Fruit fly (Drosophila melanogaster) whole organism, larva: ENCODE data around the gene CG5793.

Experiments used
- noc ChIP-seq: fragments of 200-800 bp; sonication (Bioruptor generic); optimal IDR thresholded peaks from 3 replicates; lab custom pipeline; 2019; ENCODE audit warnings: missing biosample characterization, mild to moderate bottlenecking, missing genetic modification characterization, moderate library complexity

CG5793 gene

dm6 chr3R:21101453-21102214, 25.7 kb upstream of the CG5793 start, which contains the start of the genes CG7044 and Tbc1d22:
TSS of gene CG7044 (minus strand) at chr3R:21101718.
TSS of gene Tbc1d22 (plus strand) at chr3R:21102199.
- no peak for TF ChIP-seq noc (tag; lab: Kevin White, UChicago)

DNA sequence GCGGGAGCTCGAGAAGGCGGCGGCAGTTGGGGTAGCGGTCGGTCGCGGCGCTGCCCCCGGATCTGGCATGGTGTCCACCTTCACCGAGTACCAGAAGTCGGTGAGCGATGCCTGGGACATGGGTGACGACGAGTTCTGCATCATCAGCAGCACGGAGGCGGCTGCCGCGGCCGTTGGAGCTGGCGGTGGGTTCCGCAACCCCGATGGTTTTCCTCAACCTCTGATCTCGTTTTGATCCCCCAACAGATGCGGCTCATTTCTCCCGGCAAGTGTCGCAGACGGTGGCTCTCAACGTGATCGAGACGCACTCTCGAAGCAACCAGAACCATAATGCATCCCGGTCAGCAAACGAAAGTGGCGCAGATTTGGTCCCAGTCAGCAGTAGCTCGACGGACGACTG, 24.9 kb upstream of the CG5793 start:
- TF ChIP-seq noc (tag; lab: Kevin White, UChicago) = no peak

- no peak for TF ChIP-seq noc (tag; lab: Kevin White, UChicago)
These were observed 19.3 kb upstream of the CG5793 start, which contains the start of the genes Sec15 and rtet for dm6 chr3R:21107907-21108591. TSS of gene Sec15 (minus strand) at chr3R:21107972. TSS of gene rtet (plus strand) at chr3R:21108446.

DNA sequence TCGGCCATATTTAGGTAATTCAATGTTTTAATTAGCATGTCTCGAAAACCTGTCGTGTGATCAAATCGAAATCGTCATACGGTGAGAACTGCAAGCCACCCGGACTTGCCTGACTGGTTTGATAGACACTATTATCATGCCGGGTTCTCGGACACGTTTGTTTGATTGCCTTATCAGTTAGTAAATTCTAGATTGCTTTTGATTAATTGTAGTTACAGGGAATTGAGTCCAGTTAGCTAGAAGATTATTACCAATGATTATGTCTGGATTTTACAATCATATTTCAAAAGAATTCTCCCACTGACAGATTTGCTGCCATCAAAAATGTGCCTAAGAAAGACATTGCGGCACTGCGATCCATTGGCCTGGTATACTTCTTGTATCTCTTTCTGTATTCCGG, 17.7 kb upstream of the CG5793 start:
- no peak for TF ChIP-seq noc (tag; lab: Kevin White, UChicago)

- TF ChIP-seq noc (tag; lab: Kevin White, UChicago) = peak; percentile 76
These were observed 16.3 kb upstream of the CG5793 start, which contains the start of gene Rab11 for dm6 chr3R:21111046-21111480. TSS of gene Rab11 (plus strand) at chr3R:21111408.

- peak; percentile 14 for TF ChIP-seq noc (tag; lab: Kevin White, UChicago)
These were observed 15.2 kb upstream of the CG5793 start for dm6 chr3R:21111964-21112740.

dm6 chr3R:21112742-21113465, 14.5 kb upstream of the CG5793 start:
- peak; percentile 82 for TF ChIP-seq noc (tag; lab: Kevin White, UChicago)

- TF ChIP-seq noc (tag; lab: Kevin White, UChicago) = no peak
These were observed 11.3 kb upstream of the CG5793 start, which contains the start of gene ppan for dm6 chr3R:21116057-21116456. TSS of gene ppan (plus strand) at chr3R:21116254.

DNA sequence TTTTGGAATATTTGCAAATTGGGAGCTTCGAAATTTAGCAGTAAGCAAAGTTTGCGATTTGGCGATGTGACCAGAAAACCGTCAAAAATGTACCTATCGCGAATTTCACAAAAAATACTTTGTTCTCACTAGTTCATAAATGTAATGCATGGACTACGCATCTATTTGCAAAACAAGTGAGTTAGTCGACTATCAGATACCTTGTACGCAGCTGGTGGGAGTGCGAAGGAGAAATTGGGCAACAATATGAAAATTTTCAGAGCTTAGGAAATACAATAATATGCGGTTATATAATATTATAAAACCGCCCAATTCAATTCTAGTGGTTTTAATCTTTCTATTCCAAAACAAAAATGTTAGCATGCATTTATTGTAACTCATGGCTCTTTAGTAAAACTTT, 8.6 kb upstream of the CG5793 start, which contains the start of gene Bdbt:
Gene Bdbt, minus strand, starts transcription at position 73 of the 400 bp plus-strand sequence.
- no peak for TF ChIP-seq noc (tag; lab: Kevin White, UChicago)

DNA sequence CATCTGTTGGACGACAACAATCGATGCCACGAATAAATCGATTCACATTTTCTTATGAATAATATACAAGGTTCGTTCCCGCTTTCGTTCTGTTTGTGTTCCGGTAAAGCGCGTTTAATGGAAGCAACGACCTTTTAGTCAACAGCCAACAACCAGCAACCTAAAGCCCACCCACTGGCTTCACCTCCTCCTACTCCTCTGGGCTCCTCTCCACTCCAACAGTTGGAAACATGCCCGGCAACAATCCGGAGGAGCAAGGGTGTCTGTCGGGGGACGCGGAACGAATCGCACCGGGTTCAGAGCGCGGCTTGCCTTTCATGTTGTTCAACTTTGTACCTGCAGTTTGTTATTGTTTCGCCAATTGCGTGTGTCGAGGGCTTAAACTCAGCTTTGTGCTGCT, 3.1 kb upstream of the CG5793 start:
- TF ChIP-seq noc (tag; lab: Kevin White, UChicago) = no peak

- TF ChIP-seq noc (tag; lab: Kevin White, UChicago) = no peak
These were observed 594 bp upstream of the CG5793 start for dm6 chr3R:21126673-21127284.

DNA sequence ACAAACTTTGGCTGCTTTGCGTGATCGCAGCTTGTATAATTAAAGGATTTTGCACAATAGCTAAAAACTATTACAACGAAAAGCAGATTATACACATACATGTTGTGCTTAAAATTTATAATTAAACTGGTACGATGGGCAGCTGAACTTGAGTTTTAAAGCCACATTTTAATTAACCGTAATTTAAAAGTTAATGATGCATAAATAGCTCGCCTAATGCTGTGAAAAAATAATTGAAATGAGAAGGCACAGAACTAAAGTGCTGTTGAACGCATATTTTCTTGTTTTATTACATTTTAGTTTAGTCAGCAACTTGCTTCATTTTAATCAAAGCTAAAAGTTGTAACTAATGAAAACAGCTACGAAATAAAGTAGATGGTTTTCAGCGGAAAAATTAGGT, 2.2 kb downstream of the CG5793 start, which contains the start of gene Obp93a:
Gene Obp93a, minus strand, starts transcription at position 101 of the 400 bp plus-strand sequence.
- TF ChIP-seq noc (tag; lab: Kevin White, UChicago) = no peak

dm6 chr3R:21130050-21130449, 2.7 kb downstream of the CG5793 start, which contains the start of gene Ice2:
TSS of gene Ice2 (plus strand) at chr3R:21130216.
- no peak for TF ChIP-seq noc (tag; lab: Kevin White, UChicago)

DNA sequence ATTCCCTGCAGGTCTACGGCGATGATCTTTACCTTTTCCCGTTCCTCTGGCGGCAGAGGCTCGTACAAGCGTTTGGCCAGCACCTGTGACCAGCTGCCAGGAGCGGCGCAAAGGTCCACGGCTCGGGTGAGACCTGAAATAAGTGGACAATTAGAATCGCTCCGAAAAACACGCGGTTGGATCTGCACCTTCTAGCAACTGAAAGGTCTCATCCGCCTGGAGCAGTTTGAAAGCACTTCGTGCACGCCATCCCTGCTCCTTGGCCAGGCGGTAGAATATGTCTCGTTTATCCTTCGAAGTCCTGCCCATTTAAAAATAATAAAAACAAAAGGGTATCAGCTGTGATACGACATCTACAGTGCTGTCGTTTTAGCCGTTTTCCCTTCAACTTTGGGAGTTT, 6.1 kb downstream of the CG5793 start, which contains the start of gene Trm7-34:
Gene Trm7-34, minus strand, starts transcription at position 365 of the 400 bp plus-strand sequence.
- TF ChIP-seq noc (tag; lab: Kevin White, UChicago) = no peak
